Fruit fly (Drosophila melanogaster) whole organism, wandering third instar larva: ENCODE measurements around the gene Eip74EF.
A peak's percentile ranks its signal among the peaks of the same experiment; 100 is the strongest.

Experiments
- Abd-B ChIP-seq: fragments of >200 bp; optimal IDR thresholded peaks from 2 replicates; lab custom pipeline; 2017; ENCODE audit warnings: missing biosample characterization, missing genetic modification characterization
- CG32264 ChIP-seq: fragments of 200-800 bp; sonication (Bioruptor generic); optimal IDR thresholded peaks from 2 replicates; lab custom pipeline; 2016; ENCODE audit warnings: missing biosample characterization, missing genetic modification characterization
- CG9705 ChIP-seq: fragments of 200-800 bp; sonication (Bioruptor generic); optimal IDR thresholded peaks from 2 replicates; lab custom pipeline; 2018; ENCODE audit warnings: missing biosample characterization, mild to moderate bottlenecking, missing genetic modification characterization
- Dfd ChIP-seq: fragments of >200 bp; optimal IDR thresholded peaks from 2 replicates; lab custom pipeline; 2017; ENCODE audit warnings: missing biosample characterization, missing genetic modification characterization
- Dif ChIP-seq: fragments of 200-275, 200-300 bp; sonication (Bioruptor generic); optimal IDR thresholded peaks from 2 replicates; lab custom pipeline; 2018; ENCODE audit warnings: missing biosample characterization, missing genetic modification characterization; ENCODE audit not compliant: partially characterized antibody
- GATAd ChIP-seq: sonication (Bioruptor generic); optimal IDR thresholded peaks from 2 replicates; lab custom pipeline; 2016; ENCODE audit warnings: missing biosample characterization, missing genetic modification characterization
- HLH106 ChIP-seq: fragments of 200-800 bp; optimal IDR thresholded peaks from 3 replicates; lab custom pipeline; 2019; ENCODE audit warnings: missing biosample characterization, mild to moderate bottlenecking, missing genetic modification characterization, moderate library complexity
- Hnf4 ChIP-seq: fragments of 200-800 bp; sonication (Bioruptor generic); optimal IDR thresholded peaks from 2 replicates; lab custom pipeline; 2016; ENCODE audit warnings: missing biosample characterization, mild to moderate bottlenecking, missing genetic modification characterization
- Hr83 ChIP-seq: fragments of 200-300 bp; sonication (Bioruptor generic); optimal IDR thresholded peaks from 2 replicates; lab custom pipeline; 2016; ENCODE audit warnings: missing biosample characterization, mild to moderate bottlenecking, missing genetic modification characterization, moderate library complexity; ENCODE audit not compliant: poor library complexity, severe bottlenecking
- Jra ChIP-seq: sonication (Bioruptor generic); optimal IDR thresholded peaks from 2 replicates; lab custom pipeline; 2016; ENCODE audit warnings: missing biosample characterization, missing genetic modification characterization
- Mio ChIP-seq: sonication (Bioruptor generic); optimal IDR thresholded peaks from 2 replicates; lab custom pipeline; 2016; ENCODE audit warnings: missing biosample characterization, missing genetic modification characterization
- Myc ChIP-seq: fragments of >200 bp; optimal IDR thresholded peaks from 2 replicates; lab custom pipeline; 2017
- OdsH ChIP-seq: fragments of 200-800 bp; sonication (Bioruptor generic); optimal IDR thresholded peaks from 2 replicates; lab custom pipeline; 2016; ENCODE audit warnings: missing biosample characterization, mild to moderate bottlenecking, missing genetic modification characterization
- Rel ChIP-seq, 2 experiments: fragments of 200-800 bp; sonication (Bioruptor generic) in 1 of 2; optimal IDR thresholded peaks; 2 replicates in 1 of 2; 3 replicates in 1 of 2; lab custom pipeline; 2016 to 2019; ENCODE audit warnings: mild to moderate bottlenecking in 2 of 2, missing biosample characterization in 2 of 2, missing genetic modification characterization in 2 of 2, moderate library complexity in 1 of 2
- Sp1 ChIP-seq: fragments of 200-800 bp; sonication (Bioruptor generic); optimal IDR thresholded peaks from 3 replicates; lab custom pipeline; 2019; ENCODE audit warnings: missing biosample characterization, mild to moderate bottlenecking, missing genetic modification characterization, moderate library complexity
- br ChIP-seq: fragments of 200-800 bp; sonication (Bioruptor generic); optimal IDR thresholded peaks from 2 replicates; lab custom pipeline; 2016; ENCODE audit warnings: missing biosample characterization, missing genetic modification characterization
- brk ChIP-seq: fragments of 200-800 bp; sonication (Bioruptor generic); optimal IDR thresholded peaks from 2 replicates; lab custom pipeline; 2016; ENCODE audit warnings: missing biosample characterization, mild to moderate bottlenecking, missing genetic modification characterization
- dl ChIP-seq, 2 experiments: fragments of 175-275, 200-275 bp in 1 of 2; fragments of 200-275 bp in 1 of 2; sonication (Bioruptor generic); optimal IDR thresholded peaks; lab custom pipeline; 2018; ENCODE audit warnings: mild to moderate bottlenecking in 2 of 2, missing biosample characterization in 2 of 2, missing genetic modification characterization in 2 of 2, moderate library complexity in 2 of 2; ENCODE audit not compliant: partially characterized antibody in 2 of 2, insufficient read depth in 1 of 2
- dmrt93B ChIP-seq: fragments of 200-800 bp; sonication (Bioruptor generic); optimal IDR thresholded peaks from 2 replicates; lab custom pipeline; 2018; ENCODE audit warnings: missing biosample characterization, mild to moderate bottlenecking, missing genetic modification characterization
- ey ChIP-seq: fragments of 200-800 bp; sonication (Bioruptor generic); optimal IDR thresholded peaks from 2 replicates; lab custom pipeline; 2016; ENCODE audit warnings: missing biosample characterization, missing genetic modification characterization
- foxo ChIP-seq, 2 experiments: fragments of 200-800 bp; sonication (Bioruptor generic); optimal IDR thresholded peaks; 2 replicates in 1 of 2; 3 replicates in 1 of 2; lab custom pipeline; 2016 to 2017; ENCODE audit warnings: missing biosample characterization in 2 of 2, missing genetic modification characterization in 2 of 2
- fru ChIP-seq: fragments of 200-800 bp; sonication (Bioruptor generic); optimal IDR thresholded peaks from 3 replicates; lab custom pipeline; 2016; ENCODE audit warnings: missing biosample characterization, mild to moderate bottlenecking, missing genetic modification characterization
- h ChIP-seq: fragments of 200-800 bp; sonication (Bioruptor generic); optimal IDR thresholded peaks from 3 replicates; lab custom pipeline; 2016; ENCODE audit warnings: missing biosample characterization, mild to moderate bottlenecking, missing genetic modification characterization
- jim ChIP-seq: fragments of 175-275, 200-325 bp; sonication (Bioruptor generic); optimal IDR thresholded peaks from 2 replicates; lab custom pipeline; 2016; ENCODE audit warnings: missing biosample characterization, mild to moderate bottlenecking, missing genetic modification characterization
- lola ChIP-seq: fragments of >200 bp; optimal IDR thresholded peaks from 2 replicates; lab custom pipeline; 2017; ENCODE audit warnings: missing biosample characterization, missing genetic modification characterization
- pan ChIP-seq: fragments of >200 bp; optimal IDR thresholded peaks from 2 replicates; lab custom pipeline; 2017
- rgr ChIP-seq: fragments of 200-800 bp; sonication (Bioruptor generic); optimal IDR thresholded peaks from 3 replicates; lab custom pipeline; 2016; ENCODE audit warnings: missing biosample characterization, mild to moderate bottlenecking, missing genetic modification characterization
- sage ChIP-seq: fragments of 200-800 bp; sonication (Bioruptor generic); optimal IDR thresholded peaks from 2 replicates; lab custom pipeline; 2016; ENCODE audit warnings: missing biosample characterization, mild to moderate bottlenecking, missing genetic modification characterization
- sv ChIP-seq: fragments of 200-800 bp; sonication (Bioruptor generic); optimal IDR thresholded peaks from 3 replicates; lab custom pipeline; 2016; ENCODE audit warnings: missing biosample characterization, missing genetic modification characterization
- tai ChIP-seq: sonication (Bioruptor generic); optimal IDR thresholded peaks from 2 replicates; lab custom pipeline; 2016; ENCODE audit warnings: missing biosample characterization, missing genetic modification characterization
- usp ChIP-seq: fragments of >200 bp; optimal IDR thresholded peaks from 2 replicates; lab custom pipeline; 2017; ENCODE audit warnings: missing biosample characterization, missing genetic modification characterization
- woc ChIP-seq: sonication (Bioruptor generic); optimal IDR thresholded peaks from 2 replicates; lab custom pipeline; 2016; ENCODE audit warnings: missing biosample characterization, mild to moderate bottlenecking, missing genetic modification characterization

Gene Eip74EF

DNA sequence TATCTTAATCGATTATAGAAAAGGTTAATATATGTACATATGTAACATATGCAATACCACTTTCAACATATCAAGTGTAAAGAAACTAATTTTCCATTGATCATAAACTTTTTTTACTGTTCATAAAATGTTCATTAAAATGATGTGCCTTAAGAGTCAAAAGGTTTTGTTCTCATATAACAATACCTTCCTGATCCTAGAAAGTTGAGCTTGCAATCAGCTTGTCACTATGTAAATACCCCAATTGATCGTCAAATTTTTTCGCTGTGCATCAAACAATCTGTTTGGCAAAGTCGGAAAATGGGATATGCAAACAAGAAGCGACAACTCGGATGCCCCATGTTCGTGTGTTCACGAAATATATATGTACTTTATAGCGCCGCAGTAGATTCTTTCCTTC lies 29.1 kb downstream of the Eip74EF start:
- TF ChIP-seq brk (GFP tag; lab: Kevin White, UChicago) (no peak), CG32264 (GFP tag; lab: Kevin White, UChicago) (no peak), Sp1 (GFP tag; lab: Kevin White, UChicago) (peak; percentile 64), HLH106 (tag; lab: Kevin White, UChicago) (peak; percentile 49), pan (lab: Kevin White, UChicago) (no peak), sage (GFP tag; lab: Kevin White, UChicago) (no peak), rgr (GFP tag; lab: Kevin White, UChicago) (peak; percentile 32), CG9705 (GFP tag; lab: Kevin White, UChicago) (peak; percentile 30)

DNA sequence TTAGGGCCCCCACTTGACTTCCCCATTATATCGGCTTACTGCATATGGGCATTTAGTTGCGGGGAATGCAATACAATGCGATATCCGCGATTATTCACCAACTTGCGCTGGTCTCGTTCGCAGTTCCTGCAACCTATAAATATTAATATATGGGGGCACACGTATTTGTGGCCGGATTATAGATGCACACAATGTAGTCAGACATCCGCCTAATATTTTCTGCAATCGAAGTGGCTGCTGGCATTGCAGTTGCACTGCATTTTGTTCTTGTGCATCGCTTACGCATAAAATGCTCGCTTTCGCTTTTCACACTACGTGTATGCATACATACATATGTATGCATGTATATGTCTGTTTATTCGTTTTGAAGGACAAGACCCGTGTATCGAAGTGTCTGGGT lies 30.4 kb downstream of the Eip74EF start:
- TF ChIP-seq Rel (GFP tag; optimal IDR thresholded peaks at IDR 0.05; lab: Kevin White, UChicago): no peak
- no peak for TF ChIP-seq Rel (tag; optimal IDR thresholded peaks at IDR 0.05; lab: Kevin White, UChicago)
- TF ChIP-seq Hnf4: no peak
- no peak for TF ChIP-seq br (GFP tag; lab: Kevin White, UChicago)
- TF ChIP-seq Jra: no peak
- TF ChIP-seq CG9705 (GFP tag; lab: Kevin White, UChicago): no peak
- no peak for TF ChIP-seq rgr (GFP tag; lab: Kevin White, UChicago)
- TF ChIP-seq Dif (GFP tag; lab: Kevin White, UChicago): no peak
- TF ChIP-seq Hr83: no peak
- TF ChIP-seq fru (GFP tag; lab: Kevin White, UChicago): no peak
- no peak for TF ChIP-seq lola (GFP tag; lab: Kevin White, UChicago)

dm6 chr3L:17587897-17588296 lies 31.2 kb downstream of the Eip74EF start:
- TF ChIP-seq sv (GFP tag; lab: Kevin White, UChicago) (no peak), Mio (GFP tag; lab: Kevin White, UChicago) (no peak), dl (GFP tag; optimal IDR thresholded peaks at IDR 0.05; lab: Kevin White, UChicago; ENCODE audit: insufficient read depth in 1 of 2, partially characterized antibody in 2 of 2) (no peak), CG9705 (GFP tag; lab: Kevin White, UChicago) (no peak), foxo (GFP tag; optimal IDR thresholded peaks at IDR 0.05; lab: Kevin White, UChicago) (no peak), woc (GFP tag; lab: Kevin White, UChicago) (no peak), rgr (GFP tag; lab: Kevin White, UChicago) (no peak), ey (GFP tag; lab: Kevin White, UChicago) (no peak), dmrt93B (GFP tag; lab: Kevin White, UChicago) (no peak), br (GFP tag; lab: Kevin White, UChicago) (no peak), Dfd (no peak)

DNA sequence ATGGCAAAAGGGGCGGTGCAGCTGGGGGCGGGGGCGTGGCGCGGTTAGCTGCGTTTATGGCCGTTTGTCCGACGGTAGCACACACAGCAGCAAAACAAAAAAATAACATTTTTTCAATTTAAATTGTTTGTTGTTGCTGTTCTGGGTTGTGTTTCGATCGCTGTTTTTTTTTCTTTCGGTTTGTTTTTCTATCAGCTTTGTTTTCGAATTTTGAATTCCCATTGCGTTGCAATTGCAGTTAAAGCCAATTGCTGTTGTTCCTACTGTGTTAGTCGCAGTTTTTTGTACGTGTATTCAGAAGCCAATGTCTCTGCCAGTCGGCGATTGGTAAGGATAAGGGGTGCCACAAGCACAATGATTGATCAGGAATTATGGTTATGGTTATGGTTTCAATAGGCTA lies 31.8 kb downstream of the Eip74EF start:
- TF ChIP-seq Abd-B (GFP tag; lab: Kevin White, UChicago) (no peak), fru (GFP tag; lab: Kevin White, UChicago) (no peak), foxo (GFP tag; optimal IDR thresholded peaks at IDR 0.05; lab: Kevin White, UChicago) (no peak), Mio (GFP tag; lab: Kevin White, UChicago) (no peak), CG9705 (GFP tag; lab: Kevin White, UChicago) (no peak), Rel (GFP tag; optimal IDR thresholded peaks at IDR 0.05; lab: Kevin White, UChicago) (no peak), Rel (tag; optimal IDR thresholded peaks at IDR 0.05; lab: Kevin White, UChicago) (no peak), lola (GFP tag; lab: Kevin White, UChicago) (no peak), usp (GFP tag; lab: Kevin White, UChicago) (no peak), sage (GFP tag; lab: Kevin White, UChicago) (no peak)

dm6 chr3L:17586370-17587048 lies 32.6 kb downstream of the Eip74EF start:
- no peak for TF ChIP-seq HLH106 (tag; lab: Kevin White, UChicago)
- no peak for TF ChIP-seq Myc
- TF ChIP-seq jim: no peak
- TF ChIP-seq ey (GFP tag; lab: Kevin White, UChicago): no peak
- no peak for TF ChIP-seq brk (GFP tag; lab: Kevin White, UChicago)
- no peak for TF ChIP-seq usp (GFP tag; lab: Kevin White, UChicago)
- no peak for TF ChIP-seq lola (GFP tag; lab: Kevin White, UChicago)
- TF ChIP-seq Sp1 (GFP tag; lab: Kevin White, UChicago): no peak
- no peak for TF ChIP-seq Hr83
- no peak for TF ChIP-seq Mio (GFP tag; lab: Kevin White, UChicago)
- no peak for TF ChIP-seq GATAd
- no peak for TF ChIP-seq OdsH (GFP tag; lab: Kevin White, UChicago)
- no peak for TF ChIP-seq h (GFP tag; lab: Kevin White, UChicago)
- TF ChIP-seq woc (GFP tag; lab: Kevin White, UChicago): no peak
- no peak for TF ChIP-seq foxo (GFP tag; optimal IDR thresholded peaks at IDR 0.05; lab: Kevin White, UChicago)
- TF ChIP-seq dl (GFP tag; optimal IDR thresholded peaks at IDR 0.05; lab: Kevin White, UChicago; ENCODE audit: insufficient read depth in 1 of 2, partially characterized antibody in 2 of 2): no peak
- no peak for TF ChIP-seq sage (GFP tag; lab: Kevin White, UChicago)
- TF ChIP-seq tai: no peak
